Fruit fly (Drosophila melanogaster) whole organism, embryonic: ENCODE data around the gene CG14684.

Source experiments
- Bdp1 ChIP-seq: fragments of 200-800 bp; sonication (Bioruptor generic); optimal IDR thresholded peaks from 3 replicates; lab custom pipeline; 2016; ENCODE audit warnings: missing biosample characterization, missing genetic modification characterization
- CG10654 ChIP-seq: fragments of 200-800 bp; sonication (Bioruptor generic); optimal IDR thresholded peaks from 2 replicates; lab custom pipeline; 2016; ENCODE audit warnings: missing biosample characterization, missing genetic modification characterization
- CG10979 ChIP-seq: fragments of 200-800 bp; sonication (Bioruptor generic); optimal IDR thresholded peaks from 2 replicates; lab custom pipeline; 2018; ENCODE audit warnings: missing biosample characterization, mild to moderate bottlenecking, missing genetic modification characterization, moderate library complexity
- CG11247 ChIP-seq: fragments of 200-800 bp; sonication (Bioruptor generic); IDR thresholded peaks from 2 replicates; pipeline ENCODE4 v1.3.6; 2022; ENCODE audit warnings: missing biosample characterization, missing genetic modification characterization
- CG11723 ChIP-seq: fragments of 200-800 bp; sonication (Bioruptor generic); optimal IDR thresholded peaks from 2 replicates; lab custom pipeline; 2017; ENCODE audit warnings: missing biosample characterization, mild to moderate bottlenecking, missing genetic modification characterization
- CG1529 ChIP-seq: fragments of 200-800 bp; sonication (Bioruptor generic); optimal IDR thresholded peaks from 3 replicates; lab custom pipeline; 2018; ENCODE audit warnings: missing biosample characterization, missing genetic modification characterization
- CG1603 ChIP-seq: fragments of 200-800 bp; sonication (Bioruptor generic); optimal IDR thresholded peaks from 2 replicates; lab custom pipeline; 2019; ENCODE audit warnings: missing biosample characterization, mild to moderate bottlenecking, missing genetic modification characterization, moderate library complexity
- CG17568 ChIP-seq: fragments of 200-800 bp; sonication (Bioruptor generic); optimal IDR thresholded peaks from 2 replicates; lab custom pipeline; 2018; ENCODE audit warnings: missing biosample characterization, mild to moderate bottlenecking, missing genetic modification characterization, moderate library complexity
- CG17612 ChIP-seq: fragments of 200-800 bp; sonication (Bioruptor generic); IDR thresholded peaks from 2 replicates; pipeline ENCODE4 v1.3.6; 2022; ENCODE audit warnings: missing biosample characterization, missing genetic modification characterization
- CG17912 ChIP-seq: fragments of 200-800 bp; sonication (Bioruptor generic); optimal IDR thresholded peaks from 2 replicates; lab custom pipeline; 2018; ENCODE audit warnings: missing biosample characterization, mild to moderate bottlenecking, missing genetic modification characterization
- CG18764 ChIP-seq: fragments of 200-800 bp; sonication (Bioruptor generic); optimal IDR thresholded peaks from 3 replicates; lab custom pipeline; 2016; ENCODE audit warnings: missing biosample characterization, missing genetic modification characterization
- CG31365 ChIP-seq: fragments of 200-800 bp; sonication (Bioruptor generic); optimal IDR thresholded peaks from 2 replicates; lab custom pipeline; 2018; ENCODE audit warnings: missing biosample characterization, mild to moderate bottlenecking, missing genetic modification characterization
- CG3281 ChIP-seq: fragments of 200-800 bp; sonication (Bioruptor generic); optimal IDR thresholded peaks from 3 replicates; lab custom pipeline; 2017; ENCODE audit warnings: missing biosample characterization, mild to moderate bottlenecking, missing genetic modification characterization
- CG3407 ChIP-seq: fragments of 200-800 bp; sonication (Bioruptor generic); optimal IDR thresholded peaks from 2 replicates; lab custom pipeline; 2018; ENCODE audit warnings: missing biosample characterization, mild to moderate bottlenecking, missing genetic modification characterization
- CG4328 ChIP-seq: fragments of 200-800 bp; sonication (Bioruptor generic); optimal IDR thresholded peaks from 3 replicates; lab custom pipeline; 2017; ENCODE audit warnings: missing biosample characterization, missing genetic modification reagents, missing genetic modification characterization
- CG4424 ChIP-seq: fragments of 200-800 bp; sonication (Bioruptor generic); optimal IDR thresholded peaks from 3 replicates; lab custom pipeline; 2016; ENCODE audit warnings: missing biosample characterization, missing genetic modification characterization
- CG6654 ChIP-seq: fragments of 200-800 bp; sonication (Bioruptor generic); optimal IDR thresholded peaks from 2 replicates; lab custom pipeline; 2017; ENCODE audit warnings: missing biosample characterization, mild to moderate bottlenecking, missing genetic modification characterization
- CG6791 ChIP-seq: fragments of 200-800 bp; sonication (Bioruptor generic); IDR thresholded peaks from 3 replicates; pipeline ENCODE4 v1.3.6; 2022; ENCODE audit warnings: missing biosample characterization, missing genetic modification characterization; ENCODE audit not compliant: partially characterized antibody
- CG8290 ChIP-seq, 3 experiments: fragments of 200-800 bp; sonication (Bioruptor generic); optimal IDR thresholded peaks; 2 replicates each; lab custom pipeline; 2016 to 2019; ENCODE audit warnings: missing biosample characterization in 3 of 3, missing genetic modification characterization in 3 of 3, mild to moderate bottlenecking in 2 of 3, moderate library complexity in 1 of 3
- Chrac-16 ChIP-seq: fragments of 200-800 bp; sonication (Bioruptor generic); optimal IDR thresholded peaks from 3 replicates; lab custom pipeline; 2016; ENCODE audit warnings: missing biosample characterization, missing genetic modification characterization
- Dbx ChIP-seq: fragments of 200-800 bp; sonication (Bioruptor generic); IDR thresholded peaks from 3 replicates; pipeline ENCODE4 v1.3.6; 2022; ENCODE audit warnings: missing biosample characterization, missing genetic modification characterization
- Doc3 ChIP-seq: fragments of 200-800 bp; sonication (Bioruptor generic); IDR thresholded peaks from 3 replicates; pipeline ENCODE4 v1.3.6; 2022; ENCODE audit warnings: missing biosample characterization, missing genetic modification characterization; ENCODE audit not compliant: partially characterized antibody
- HLH54F ChIP-seq: fragments of 200-800 bp; sonication (Bioruptor generic); optimal IDR thresholded peaks from 3 replicates; lab custom pipeline; 2016; ENCODE audit warnings: missing biosample characterization, missing genetic modification characterization
- Kr ChIP-seq: fragments of 200-800 bp; sonication (Bioruptor generic); optimal IDR thresholded peaks from 2 replicates; lab custom pipeline; 2017; ENCODE audit warnings: missing biosample characterization, mild to moderate bottlenecking, missing genetic modification characterization
- Lhr ChIP-seq: fragments of 200-800 bp; sonication (Bioruptor generic); optimal IDR thresholded peaks from 3 replicates; lab custom pipeline; 2017; ENCODE audit warnings: mild to moderate bottlenecking, missing biosample characterization, missing genetic modification reagents, missing genetic modification characterization
- Lpt ChIP-seq: fragments of >200 bp; optimal IDR thresholded peaks from 2 replicates; lab custom pipeline; 2018; ENCODE audit warnings: missing biosample characterization, missing genetic modification characterization
- MESR4 ChIP-seq: fragments of 200-800 bp; sonication (Bioruptor generic); optimal IDR thresholded peaks from 2 replicates; lab custom pipeline; 2018; ENCODE audit warnings: missing biosample characterization, mild to moderate bottlenecking, missing genetic modification characterization, moderate library complexity
- Mes4 ChIP-seq: fragments of 200-800 bp; sonication (Bioruptor generic); optimal IDR thresholded peaks from 2 replicates; lab custom pipeline; 2016; ENCODE audit warnings: missing biosample characterization, missing genetic modification characterization
- NC2β ChIP-seq: fragments of 200-800 bp; sonication (Bioruptor generic); optimal IDR thresholded peaks from 2 replicates; lab custom pipeline; 2016; ENCODE audit warnings: missing biosample characterization, missing genetic modification characterization
- Oli ChIP-seq: fragments of 200-800 bp; sonication (Bioruptor generic); optimal IDR thresholded peaks from 2 replicates; lab custom pipeline; 2018; ENCODE audit warnings: missing biosample characterization, mild to moderate bottlenecking, missing genetic modification characterization, moderate library complexity
- Sox100B ChIP-seq: fragments of 200-800 bp; sonication (Bioruptor generic); optimal IDR thresholded peaks from 3 replicates; lab custom pipeline; 2018; ENCODE audit warnings: missing biosample characterization, mild to moderate bottlenecking, missing genetic modification characterization
- Spps ChIP-seq: fragments of 200-800 bp; sonication (Bioruptor generic); optimal IDR thresholded peaks from 2 replicates; lab custom pipeline; 2018; ENCODE audit warnings: missing biosample characterization, mild to moderate bottlenecking, missing genetic modification characterization
- ash1 ChIP-seq: fragments of 200-800 bp; sonication (Bioruptor generic); optimal IDR thresholded peaks from 2 replicates; lab custom pipeline; 2018; ENCODE audit warnings: missing biosample characterization, mild to moderate bottlenecking, missing genetic modification characterization
- chif ChIP-seq, 2 experiments: fragments of 200-800 bp; sonication (Bioruptor generic); optimal IDR thresholded peaks; 3 replicates each; lab custom pipeline; 2016; ENCODE audit warnings: missing biosample characterization in 2 of 2, missing genetic modification characterization in 2 of 2
- ewg ChIP-seq: fragments of 200-800 bp; sonication (Bioruptor generic); optimal IDR thresholded peaks from 3 replicates; lab custom pipeline; 2017; ENCODE audit warnings: mild to moderate bottlenecking, missing biosample characterization, missing genetic modification reagents, missing genetic modification characterization
- kni ChIP-seq: fragments of 200-800 bp; sonication (Bioruptor generic); optimal IDR thresholded peaks from 3 replicates; lab custom pipeline; 2017; ENCODE audit warnings: mild to moderate bottlenecking, missing biosample characterization, missing genetic modification reagents, missing genetic modification characterization
- mirr ChIP-seq: fragments of 200-800 bp; sonication (Bioruptor generic); optimal IDR thresholded peaks from 3 replicates; lab custom pipeline; 2018; ENCODE audit warnings: missing biosample characterization, mild to moderate bottlenecking, missing genetic modification characterization
- nerfin-2 ChIP-seq: fragments of 200-800 bp; sonication (Bioruptor generic); IDR thresholded peaks from 2 replicates; pipeline ENCODE4 v1.3.6; 2022; ENCODE audit warnings: missing biosample characterization, missing genetic modification characterization; ENCODE audit not compliant: partially characterized antibody
- pho ChIP-seq: fragments of 200-800 bp; sonication (Bioruptor generic); optimal IDR thresholded peaks from 2 replicates; lab custom pipeline; 2016; ENCODE audit warnings: missing biosample characterization, missing genetic modification characterization
- row ChIP-seq: fragments of 200-800 bp; sonication (Bioruptor generic); IDR thresholded peaks from 3 replicates; pipeline ENCODE4 v1.3.6; 2022; ENCODE audit warnings: missing biosample characterization, missing genetic modification characterization
- sens-2 ChIP-seq: fragments of 200-800 bp; sonication (Bioruptor generic); IDR thresholded peaks from 2 replicates; pipeline ENCODE4 v1.3.6; 2022; ENCODE audit warnings: missing biosample characterization, missing genetic modification characterization
- sima ChIP-seq: fragments of 200-800 bp; sonication (Bioruptor generic); optimal IDR thresholded peaks from 2 replicates; lab custom pipeline; 2016; ENCODE audit warnings: missing biosample characterization, missing genetic modification characterization
- sisA ChIP-seq: fragments of 200-800 bp; sonication (Bioruptor generic); IDR thresholded peaks from 2 replicates; pipeline ENCODE4 v1.3.6; 2022; ENCODE audit warnings: missing biosample characterization, missing genetic modification characterization
- so ChIP-seq: fragments of 200-800 bp; sonication (Bioruptor generic); IDR thresholded peaks from 3 replicates; pipeline ENCODE4 v1.3.6; 2022; ENCODE audit warnings: missing biosample characterization, missing genetic modification characterization
- sr ChIP-seq: fragments of 200-800 bp; sonication (Bioruptor generic); IDR thresholded peaks from 3 replicates; pipeline ENCODE4 v1.3.6; 2022; ENCODE audit warnings: missing biosample characterization, missing genetic modification characterization
- tio ChIP-seq: fragments of 200-800 bp; sonication (Bioruptor generic); optimal IDR thresholded peaks from 2 replicates; lab custom pipeline; 2017; ENCODE audit warnings: missing biosample characterization, missing genetic modification characterization, inconsistent platforms
- toy ChIP-seq: fragments of 200-800 bp; sonication (Bioruptor generic); IDR thresholded peaks from 2 replicates; pipeline ENCODE4 v1.3.6; 2022; ENCODE audit warnings: missing biosample characterization, missing genetic modification characterization
- vfl ChIP-seq: fragments of 200-800 bp; sonication (Bioruptor generic); optimal IDR thresholded peaks from 2 replicates; lab custom pipeline; 2016; ENCODE audit warnings: missing biosample characterization, missing genetic modification characterization
- wdn ChIP-seq: fragments of 200-800 bp; sonication (Bioruptor generic); IDR thresholded peaks from 2 replicates; pipeline ENCODE4 v1.3.6; 2022; ENCODE audit warnings: missing biosample characterization, missing genetic modification characterization
- wor ChIP-seq: fragments of 200-800 bp; sonication (Bioruptor generic); IDR thresholded peaks from 2 replicates; pipeline ENCODE4 v1.3.6; 2022; ENCODE audit warnings: missing biosample characterization, missing genetic modification characterization
- zfh2 ChIP-seq: fragments of 200-800 bp; sonication (Bioruptor generic); optimal IDR thresholded peaks from 2 replicates; lab custom pipeline; 2016; ENCODE audit warnings: missing biosample characterization, missing genetic modification characterization

The CG14684 gene

DNA sequence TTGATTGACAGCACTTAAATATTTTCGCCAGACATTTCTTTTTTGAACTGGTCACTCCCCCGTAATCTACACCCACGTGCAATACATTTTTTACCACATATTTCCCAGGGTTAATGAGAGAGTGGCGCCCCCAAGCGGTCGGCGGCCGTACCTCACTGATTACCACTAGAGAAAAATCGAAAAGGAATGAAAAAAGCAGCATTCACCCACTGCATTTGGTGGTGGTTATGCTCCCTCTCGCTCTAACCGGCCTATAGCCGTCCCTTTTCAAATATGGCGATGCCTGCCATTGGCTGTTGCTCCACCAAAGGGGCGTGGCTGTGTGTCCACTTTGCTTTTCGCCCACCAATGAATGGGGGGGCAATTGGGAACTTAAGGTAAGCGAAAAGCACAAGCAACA is 41.8 kb upstream of the CG14684 start (continued):
- TF ChIP-seq CG17568 (peak; percentile 16), Lpt (GFP tag; lab: Kevin White, UChicago) (peak; percentile 64), wor (no peak), sens-2 (GFP tag; lab: Robert Waterston, UW) (0 out of 2 replicates have a peak, but pooled peaks have one; percentile 47), CG17912 (GFP tag; lab: Kevin White, UChicago) (peak; percentile 50), Spps (tag; lab: Kevin White, UChicago) (peak; percentile 42), wdn (GFP tag; lab: Robert Waterston, UW) (no peak), zfh2 (GFP tag; lab: Kevin White, UChicago) (no peak), row (GFP tag; lab: Robert Waterston, UW) (peak; percentile 22; the same call in 1 of the 3 replicates), CG4424 (GFP tag; lab: Kevin White, UChicago) (peak; percentile 72), CG18764 (GFP tag; lab: Kevin White, UChicago) (peak; percentile 20), NC2β (peak; percentile 3), Oli (tag; lab: Kevin White, UChicago) (peak; percentile 30), CG4328 (GFP tag; lab: Kevin White, UChicago) (no peak), CG10654 (GFP tag; lab: Kevin White, UChicago) (peak; percentile 4), CG1529 (peak; percentile 56), Chrac-16 (GFP tag; lab: Kevin White, UChicago) (peak; percentile 45), CG11723 (GFP tag; lab: Kevin White, UChicago) (peak; percentile 15), sima (GFP tag; lab: Kevin White, UChicago) (peak; percentile 31), CG6791 (GFP tag; lab: Robert Waterston, UW) (peak; percentile 40; the same call in 2 of the 3 replicates), Doc3 (GFP tag; lab: Robert Waterston, UW) (no peak), Bdp1 (no peak), CG17612 (GFP tag; lab: Robert Waterston, UW) (no peak), CG11247 (GFP tag; lab: Robert Waterston, UW) (no peak), CG10979 (tag; lab: Kevin White, UChicago) (peak; percentile 68), CG31365 (tag; lab: Kevin White, UChicago) (no peak), vfl (GFP tag; lab: Kevin White, UChicago) (no peak), Dbx (no peak), Kr (GFP tag; lab: Kevin White, UChicago) (no peak), mirr (GFP tag; lab: Kevin White, UChicago) (peak; percentile 64), sisA (no peak), chif (GFP tag; optimal IDR thresholded peaks at IDR 0.05; lab: Kevin White, UChicago) (peak in 1 of 2 experiments; percentile 54), pho (no peak), kni (GFP tag; lab: Kevin White, UChicago) (peak; percentile 65), nerfin-2 (GFP tag; lab: Robert Waterston, UW) (no peak), CG3281 (GFP tag; lab: Kevin White, UChicago) (peak; percentile 56), ash1 (GFP tag; lab: Kevin White, UChicago) (peak; percentile 88), tio (GFP tag; lab: Kevin White, UChicago) (no peak), MESR4 (GFP tag; lab: Kevin White, UChicago) (peak; percentile 4), CG1603 (tag; lab: Kevin White, UChicago) (peak; percentile 72), toy (GFP tag; lab: Robert Waterston, UW) (no peak), sr (GFP tag; lab: Robert Waterston, UW) (peak; percentile 90), CG3407 (GFP tag; lab: Kevin White, UChicago) (peak; percentile 32), HLH54F (GFP tag; lab: Kevin White, UChicago) (no peak), ewg (peak; percentile 46), so (GFP tag; lab: Robert Waterston, UW) (peak; percentile 66; the same call in 2 of the 3 replicates), Lhr (GFP tag; lab: Kevin White, UChicago) (peak; percentile 50), CG8290 (GFP tag; optimal IDR thresholded peaks at IDR 0.05; lab: Kevin White, UChicago) (peak; percentile 31), CG8290 (tag; optimal IDR thresholded peaks at IDR 0.05; lab: Kevin White, UChicago) (peak in 1 of 2 experiments; percentile 65), CG6654 (GFP tag; lab: Kevin White, UChicago) (no peak), Sox100B (GFP tag; lab: Kevin White, UChicago) (peak; percentile 45), Mes4 (GFP tag; lab: Kevin White, UChicago) (peak; percentile 60)
